Worm (Caenorhabditis elegans) whole organism, L1 larva: ENCODE measurements around the gene nhr-114.
A peak's percentile ranks its signal among the peaks of the same experiment; 100 is the strongest.

ENCODE experiments used
- C04F5.9 ChIP-seq: sonication (generic microtip); optimal IDR thresholded peaks from 2 replicates; lab custom pipeline; 2016; ENCODE audit warnings: missing genetic modification characterization, missing compliant biosample characterization
- C16A3.4 ChIP-seq: fragments of 150-350 bp; optimal IDR thresholded peaks from 2 replicates; lab custom pipeline; 2014; ENCODE audit warnings: missing biosample characterization, missing genetic modification characterization
- aha-1 ChIP-seq: fragments of 150-350 bp; optimal IDR thresholded peaks from 2 replicates; lab custom pipeline; 2014; ENCODE audit warnings: missing biosample characterization, missing genetic modification characterization
- alr-1 ChIP-seq: fragments of 200-800 bp; sonication (Bioruptor generic); optimal IDR thresholded peaks from 2 replicates; lab custom pipeline; 2018; ENCODE audit warnings: borderline replicate concordance, mild to moderate bottlenecking, missing genetic modification characterization, missing compliant biosample characterization
- aly-2 ChIP-seq: fragments of 150-350 bp; optimal IDR thresholded peaks from 2 replicates; lab custom pipeline; 2014; ENCODE audit warnings: missing biosample characterization, missing genetic modification characterization
- ama-1 ChIP-seq: fragments of 150-350 bp; optimal IDR thresholded peaks from 2 replicates; lab custom pipeline; 2014
- ceh-8 ChIP-seq: fragments of 200-800 bp; sonication (Bioruptor generic); optimal IDR thresholded peaks from 2 replicates; lab custom pipeline; 2018; ENCODE audit warnings: mild to moderate bottlenecking, missing genetic modification characterization, moderate library complexity, missing compliant biosample characterization
- ceh-82 ChIP-seq, 3 experiments: fragments of 150-350 bp in 1 of 3; sonication (generic microtip) in 2 of 3; optimal IDR thresholded peaks; 2 replicates each; lab custom pipeline; 2014 to 2017; ENCODE audit warnings: missing biosample characterization in 3 of 3, missing genetic modification characterization in 3 of 3
- dpl-1 ChIP-seq, 3 experiments: fragments of 150-350 bp in 2 of 3; sonication (generic microtip) in 1 of 3; optimal IDR thresholded peaks; 2 replicates each; lab custom pipeline; 2014 to 2017; ENCODE audit warnings: missing biosample characterization in 3 of 3, missing genetic modification characterization in 3 of 3, missing genetic modification reagents in 3 of 3
- dsc-1 ChIP-seq: sonication (generic microtip); optimal IDR thresholded peaks from 2 replicates; lab custom pipeline; 2016; ENCODE audit warnings: mild to moderate bottlenecking, missing genetic modification characterization, missing compliant biosample characterization
- efl-1 ChIP-seq, 4 experiments: fragments of 150-350 bp; optimal IDR thresholded peaks in 3 of 4; peaks in 1 of 4; 1 replicate in 1 of 4; 2 replicates in 3 of 4; lab custom pipeline; 2014; ENCODE audit warnings: missing biosample characterization in 2 of 4, missing genetic modification characterization in 2 of 4, missing genetic modification reagents in 2 of 4
- egl-27 ChIP-seq, 2 experiments: fragments of 150-350 bp in 1 of 2; sonication (generic microtip); optimal IDR thresholded peaks; 3 replicates each; lab custom pipeline; 2017 to 2018; ENCODE audit warnings: missing biosample characterization in 2 of 2, missing genetic modification characterization in 2 of 2, missing genetic modification reagents in 2 of 2
- elt-3 ChIP-seq, 6 experiments: fragments of 150-350 bp in 1 of 6; sonication (generic microtip); optimal IDR thresholded peaks; 2 replicates each; lab custom pipeline; 2017 to 2018; ENCODE audit warnings: missing biosample characterization in 6 of 6, missing genetic modification characterization in 6 of 6, inconsistent platforms in 1 of 6
- fkh-8 ChIP-seq: sonication (generic microtip); optimal IDR thresholded peaks from 2 replicates; lab custom pipeline; 2016; ENCODE audit warnings: mild to moderate bottlenecking, missing genetic modification characterization, missing compliant biosample characterization
- irx-1 ChIP-seq: sonication (generic microtip); optimal IDR thresholded peaks from 2 replicates; lab custom pipeline; 2016; ENCODE audit warnings: missing genetic modification characterization, missing compliant biosample characterization
- lin-14 ChIP-seq: fragments of 200-800 bp; sonication (Bioruptor generic); optimal IDR thresholded peaks from 2 replicates; lab custom pipeline; 2018; ENCODE audit warnings: mild to moderate bottlenecking, missing genetic modification characterization, moderate library complexity, missing compliant biosample characterization
- lin-15B ChIP-seq: fragments of 150-350 bp; sonication (generic microtip); optimal IDR thresholded peaks from 3 replicates; lab custom pipeline; 2014; ENCODE audit warnings: missing biosample characterization, missing genetic modification characterization
- lin-35 ChIP-seq, 2 experiments: fragments of 150-350 bp; optimal IDR thresholded peaks; 2 replicates each; lab custom pipeline; 2014; ENCODE audit warnings: missing biosample characterization in 2 of 2, missing genetic modification characterization in 2 of 2, missing genetic modification reagents in 2 of 2
- lin-39 ChIP-seq: fragments of 150-350 bp; optimal IDR thresholded peaks from 2 replicates; lab custom pipeline; 2014; ENCODE audit warnings: missing biosample characterization, missing genetic modification reagents, missing genetic modification characterization
- lir-3 ChIP-seq: sonication (generic microtip); optimal IDR thresholded peaks from 2 replicates; lab custom pipeline; 2016; ENCODE audit warnings: mild to moderate bottlenecking, missing genetic modification characterization, moderate library complexity, missing compliant biosample characterization; ENCODE audit not compliant: poor library complexity
- lsy-2 ChIP-seq, 2 experiments: fragments of 150-350 bp; optimal IDR thresholded peaks; 2 replicates each; lab custom pipeline; 2014; ENCODE audit warnings: missing biosample characterization in 2 of 2, missing genetic modification characterization in 2 of 2
- mab-9 ChIP-seq: fragments of 200-800 bp; sonication (Bioruptor generic); IDR thresholded peaks from 2 replicates; pipeline ENCODE4 v1.3.6; 2022; ENCODE audit warnings: missing genetic modification reagents, missing genetic modification characterization, missing compliant biosample characterization
- mdl-1 ChIP-seq, 2 experiments: fragments of 150-350 bp; optimal IDR thresholded peaks; 2 replicates each; lab custom pipeline; 2014 to 2017; ENCODE audit warnings: missing biosample characterization in 2 of 2, missing genetic modification characterization in 2 of 2, inconsistent platforms in 1 of 2
- mef-2 ChIP-seq: fragments of 150-350 bp; optimal IDR thresholded peaks from 2 replicates; lab custom pipeline; 2014; ENCODE audit warnings: missing biosample characterization, missing genetic modification characterization
- nhr-11 ChIP-seq: fragments of 150-350 bp; optimal IDR thresholded peaks from 2 replicates; lab custom pipeline; 2014; ENCODE audit warnings: missing biosample characterization, missing genetic modification characterization
- nhr-19 ChIP-seq: fragments of 200-800 bp; sonication (Bioruptor generic); conservative IDR thresholded peaks from 2 replicates; pipeline ENCODE4 v1.3.6; 2022; ENCODE audit warnings: missing genetic modification characterization, missing compliant biosample characterization
- nhr-28 ChIP-seq: fragments of 150-350 bp; optimal IDR thresholded peaks from 2 replicates; lab custom pipeline; 2014; ENCODE audit warnings: missing biosample characterization, missing genetic modification characterization
- nhr-47 ChIP-seq: sonication (generic microtip); optimal IDR thresholded peaks from 2 replicates; lab custom pipeline; 2016; ENCODE audit warnings: mild to moderate bottlenecking, missing genetic modification characterization, moderate library complexity, missing compliant biosample characterization
- nhr-71 ChIP-seq: sonication (generic microtip); optimal IDR thresholded peaks from 2 replicates; lab custom pipeline; 2016; ENCODE audit warnings: mild to moderate bottlenecking, missing genetic modification characterization, moderate library complexity, missing compliant biosample characterization
- nhr-77 ChIP-seq: fragments of 150-350 bp; optimal IDR thresholded peaks from 2 replicates; lab custom pipeline; 2014; ENCODE audit warnings: missing biosample characterization, missing genetic modification characterization
- nhr-84 ChIP-seq: sonication (generic microtip); optimal IDR thresholded peaks from 2 replicates; lab custom pipeline; 2017; ENCODE audit warnings: missing biosample characterization, missing genetic modification characterization
- nhr-85 ChIP-seq: sonication (generic microtip); peaks from one replicate; lab custom pipeline; 2016; ENCODE audit warnings: missing genetic modification characterization, inconsistent platforms, missing compliant biosample characterization
- nhr-90 ChIP-seq: sonication (generic microtip); optimal IDR thresholded peaks from 2 replicates; lab custom pipeline; 2016; ENCODE audit warnings: mild to moderate bottlenecking, missing genetic modification characterization, missing compliant biosample characterization; ENCODE audit not compliant: poor library complexity
- pax-3 ChIP-seq: fragments of 200-800 bp; sonication (Bioruptor generic); optimal IDR thresholded peaks from 2 replicates; lab custom pipeline; 2018; ENCODE audit warnings: mild to moderate bottlenecking, missing genetic modification characterization, moderate library complexity, missing compliant biosample characterization
- pqm-1 ChIP-seq: sonication (generic microtip); optimal IDR thresholded peaks from 3 replicates; lab custom pipeline; 2017; ENCODE audit warnings: missing biosample characterization, missing genetic modification characterization
- rnt-1 ChIP-seq: sonication (generic microtip); optimal IDR thresholded peaks from 2 replicates; lab custom pipeline; 2016; ENCODE audit warnings: mild to moderate bottlenecking, missing genetic modification characterization, moderate library complexity, missing compliant biosample characterization
- snu-23 ChIP-seq: sonication (generic microtip); optimal IDR thresholded peaks from 2 replicates; lab custom pipeline; 2016; ENCODE audit warnings: missing genetic modification characterization, missing compliant biosample characterization
- sptf-1 ChIP-seq: fragments of 150-350 bp; optimal IDR thresholded peaks from 2 replicates; lab custom pipeline; 2014; ENCODE audit warnings: missing biosample characterization, missing genetic modification characterization
- unc-86 ChIP-seq: sonication (generic microtip); optimal IDR thresholded peaks from 2 replicates; lab custom pipeline; 2016; ENCODE audit warnings: missing genetic modification characterization, missing compliant biosample characterization
- unc-98 ChIP-seq: fragments of 200-800 bp; sonication (Bioruptor generic); IDR thresholded peaks from 2 replicates; pipeline ENCODE4 v1.3.6; 2022; ENCODE audit warnings: missing genetic modification characterization, missing compliant biosample characterization
- ztf-11 ChIP-seq, 2 experiments: sonication (generic microtip); optimal IDR thresholded peaks; 2 replicates each; lab custom pipeline; 2016 to 2017; ENCODE audit warnings: missing genetic modification characterization in 2 of 2, missing biosample characterization in 1 of 2, missing compliant biosample characterization in 1 of 2
- ztf-4 ChIP-seq: fragments of 150-350 bp; optimal IDR thresholded peaks from 2 replicates; lab custom pipeline; 2014; ENCODE audit warnings: missing biosample characterization, missing genetic modification characterization

nhr-114 gene

DNA sequence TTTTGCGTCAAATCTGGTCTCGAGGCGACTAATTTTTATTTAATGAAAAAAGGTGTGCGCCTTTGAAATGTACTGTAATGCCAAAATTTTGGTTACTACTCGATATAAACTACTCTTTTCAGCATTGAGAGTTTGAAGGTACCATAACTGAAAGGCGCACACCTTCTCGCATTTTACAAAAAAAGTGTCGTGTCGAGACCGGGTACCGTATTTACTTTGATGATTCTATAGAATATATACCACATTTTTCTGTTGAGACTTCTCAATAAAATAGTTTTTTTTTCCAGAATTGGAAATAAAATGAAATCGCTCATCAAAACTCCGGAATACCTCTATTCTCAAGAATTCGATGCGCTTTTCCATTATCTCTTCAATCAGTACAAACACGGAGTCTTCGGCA, 24.1 kb upstream of the nhr-114 start, which contains the start of gene Y45G5AM.4:
TSS of gene Y45G5AM.4 (plus strand) at position 301 of the 400 bp plus-strand sequence.
- TF ChIP-seq nhr-71 (tag; lab: Kevin White, UChicago) (no peak), aha-1 (tag; lab: Kevin White, UChicago) (no peak), mdl-1 (tag; optimal IDR thresholded peaks at IDR 0.05; lab: Kevin White, UChicago) (no peak), nhr-90 (no peak), nhr-28 (tag; lab: Kevin White, UChicago) (no peak), nhr-47 (tag; lab: Kevin White, UChicago) (no peak), aly-2 (tag; lab: Kevin White, UChicago) (no peak), dsc-1 (tag; lab: Kevin White, UChicago) (no peak), unc-98 (no peak), lin-39 (tag; lab: Kevin White, UChicago) (no peak), nhr-85 (tag; lab: Kevin White, UChicago) (no peak), nhr-19 (GFP tag; lab: Robert Waterston, UW) (no peak), egl-27 (tag; optimal IDR thresholded peaks at IDR 0.05; lab: Kevin White, UChicago) (no peak), ceh-8 (no peak), pax-3 (tag; lab: Kevin White, UChicago) (no peak), C04F5.9 (no peak), elt-3 (tag; optimal IDR thresholded peaks at IDR 0.05; lab: Kevin White, UChicago) (no peak), sptf-1 (tag; lab: Kevin White, UChicago) (no peak)

DNA sequence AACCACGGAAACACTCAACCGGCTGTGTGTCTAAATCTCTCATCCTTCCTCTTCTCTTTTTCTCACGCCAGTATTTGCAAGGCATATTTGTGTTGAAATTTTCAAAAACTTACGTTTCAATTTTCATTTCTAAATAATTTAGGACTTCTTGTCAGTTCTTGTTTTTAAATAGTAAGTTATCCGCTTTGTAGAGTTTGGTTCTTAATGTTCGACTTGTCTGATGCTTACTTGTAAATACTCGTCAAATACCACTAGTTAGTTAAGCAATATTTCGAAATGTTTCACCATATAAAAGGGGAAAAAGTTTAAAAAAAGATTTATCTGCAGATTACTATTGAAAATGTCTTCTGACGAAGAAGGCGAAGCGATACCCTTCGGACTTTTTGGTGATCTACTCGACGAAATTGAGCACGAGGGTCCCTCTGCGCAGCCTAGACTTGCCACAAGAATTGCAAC, 22.5 kb upstream of the nhr-114 start, which contains the start of gene Y45G5AM.3:
TSS of gene Y45G5AM.3 (plus strand) at position 51 of the 456 bp plus-strand sequence.
- no peak for TF ChIP-seq ztf-11 (tag; optimal IDR thresholded peaks at IDR 0.05; lab: Kevin White, UChicago)
- peak in 1 of 2 experiments; percentile 6 for TF ChIP-seq lsy-2 (tag; optimal IDR thresholded peaks at IDR 0.05; lab: Kevin White, UChicago)
- peak; percentile 13 for TF ChIP-seq irx-1 (tag; lab: Kevin White, UChicago)
- TF ChIP-seq lin-14 (GFP tag; lab: Kevin White, UChicago): peak; percentile 21
- TF ChIP-seq, all 84 proteins: peak for 3

DNA sequence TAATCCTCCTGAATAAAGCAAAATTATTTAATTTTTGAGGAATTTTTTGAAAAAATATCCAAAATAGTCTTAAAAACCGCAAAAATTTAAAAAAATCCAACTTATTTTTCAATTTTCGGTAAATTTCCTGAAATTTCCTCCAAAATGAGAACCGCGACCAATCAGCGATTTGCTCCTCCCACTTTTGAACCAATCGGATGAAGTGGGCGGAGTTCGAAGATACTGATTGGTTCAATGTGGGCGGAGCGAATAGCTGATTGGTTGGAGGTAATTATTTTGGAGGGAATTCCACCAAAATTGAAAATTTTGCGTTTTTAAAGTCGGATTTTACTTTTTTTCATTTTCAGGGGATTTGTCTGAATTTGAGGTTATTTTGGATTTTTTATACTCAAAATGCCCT, 19.0 kb upstream of the nhr-114 start:
- no peak for TF ChIP-seq fkh-8 (tag; lab: Kevin White, UChicago)
- TF ChIP-seq C16A3.4 (tag; lab: Kevin White, UChicago): no peak
- no peak for TF ChIP-seq ama-1 (lab: Kevin White, UChicago)

DNA sequence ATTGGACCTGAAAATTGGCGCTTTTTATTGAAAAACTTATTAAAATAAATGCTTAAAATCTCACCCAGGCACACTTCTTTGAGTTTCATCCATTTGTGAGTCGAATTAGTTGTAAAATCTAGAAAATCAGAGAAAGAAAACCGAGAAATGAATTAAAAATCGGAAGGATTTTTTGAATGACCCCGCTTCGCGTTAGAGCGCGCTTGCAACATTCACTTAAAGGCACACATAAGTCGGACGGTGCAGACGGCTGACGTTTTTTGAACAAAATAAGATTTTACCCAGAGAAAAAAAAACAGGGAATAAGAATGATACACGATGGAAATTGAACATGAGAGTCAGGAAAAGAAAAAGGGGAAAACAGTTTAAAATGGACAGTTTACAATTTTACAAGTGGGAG, 17.3 kb upstream of the nhr-114 start:
- no peak for TF ChIP-seq nhr-77 (tag; lab: Kevin White, UChicago)
- no peak for TF ChIP-seq nhr-11
- no peak for TF ChIP-seq rnt-1 (tag; lab: Kevin White, UChicago)
- TF ChIP-seq efl-1 (optimal IDR thresholded peaks at IDR 0.05; lab: Kevin White, UChicago): peak; percentile 29 to 31
- TF ChIP-seq efl-1 (GFP tag; optimal IDR thresholded peaks at IDR 0.05 in 1 of 2; lab: Kevin White, UChicago): peak; percentile 41 to 94
- no peak for TF ChIP-seq C16A3.4 (tag; lab: Kevin White, UChicago)
- TF ChIP-seq mef-2 (tag; lab: Kevin White, UChicago): no peak
- TF ChIP-seq lin-35 (GFP tag; optimal IDR thresholded peaks at IDR 0.05; lab: Kevin White, UChicago): peak in 1 of 2 experiments; percentile 60
- no peak for TF ChIP-seq mab-9 (GFP tag; lab: Robert Waterston, UW)
- no peak for TF ChIP-seq snu-23 (GFP tag; lab: Kevin White, UChicago)
- no peak for TF ChIP-seq unc-86 (tag; lab: Kevin White, UChicago)
- TF ChIP-seq alr-1 (tag; lab: Kevin White, UChicago): no peak
- no peak for TF ChIP-seq pqm-1 (tag; lab: Kevin White, UChicago)
- TF ChIP-seq lin-15B (tag; lab: Kevin White, UChicago): peak; percentile 37
- no peak for TF ChIP-seq ztf-4 (tag; lab: Kevin White, UChicago)
- peak in 2 of 3 experiments; percentile 25 to 54 for TF ChIP-seq dpl-1 (GFP tag; optimal IDR thresholded peaks at IDR 0.05; lab: Kevin White, UChicago)
- no peak for TF ChIP-seq nhr-84 (tag; lab: Kevin White, UChicago)
- no peak for TF ChIP-seq lir-3 (tag; lab: Kevin White, UChicago)
- TF ChIP-seq ceh-82 (tag; optimal IDR thresholded peaks at IDR 0.05; lab: Kevin White, UChicago): no peak
